Fruit fly (Drosophila melanogaster) whole organism, embryonic: ENCODE results near the gene Clbn.
A peak's percentile ranks its signal among the peaks of the same experiment; 100 is the strongest.

ENCODE experiments used
- CG10431 ChIP-seq: fragments of 200-800 bp; sonication (Bioruptor generic); optimal IDR thresholded peaks from 3 replicates; lab custom pipeline; 2018; ENCODE audit warnings: missing biosample characterization, mild to moderate bottlenecking, missing genetic modification characterization
- CG10462 ChIP-seq: fragments of 200-800 bp; sonication (Bioruptor generic); optimal IDR thresholded peaks from 2 replicates; lab custom pipeline; 2016; ENCODE audit warnings: missing biosample characterization, missing genetic modification characterization
- CG12299 ChIP-seq: fragments of 200-800 bp; sonication (Bioruptor generic); optimal IDR thresholded peaks from 2 replicates; lab custom pipeline; 2018; ENCODE audit warnings: missing biosample characterization, mild to moderate bottlenecking, missing genetic modification characterization
- CG12744 ChIP-seq: fragments of 200-800 bp; sonication (Bioruptor generic); optimal IDR thresholded peaks from 2 replicates; lab custom pipeline; 2016; ENCODE audit warnings: missing biosample characterization, missing genetic modification characterization
- CG14014 ChIP-seq: fragments of 200-800 bp; sonication (Bioruptor generic); IDR thresholded peaks from 2 replicates; pipeline ENCODE4 v1.3.6; 2022; ENCODE audit warnings: missing biosample characterization, missing genetic modification characterization
- CG1529 ChIP-seq: fragments of 200-800 bp; sonication (Bioruptor generic); optimal IDR thresholded peaks from 3 replicates; lab custom pipeline; 2018; ENCODE audit warnings: missing biosample characterization, missing genetic modification characterization
- CG17612 ChIP-seq: fragments of 200-800 bp; sonication (Bioruptor generic); IDR thresholded peaks from 2 replicates; pipeline ENCODE4 v1.3.6; 2022; ENCODE audit warnings: missing biosample characterization, missing genetic modification characterization
- CG17912 ChIP-seq: fragments of 200-800 bp; sonication (Bioruptor generic); optimal IDR thresholded peaks from 2 replicates; lab custom pipeline; 2018; ENCODE audit warnings: missing biosample characterization, mild to moderate bottlenecking, missing genetic modification characterization
- CG18011 ChIP-seq: fragments of 200-800 bp; sonication (Bioruptor generic); optimal IDR thresholded peaks from 2 replicates; lab custom pipeline; 2017; ENCODE audit warnings: missing biosample characterization, missing genetic modification characterization, mild to moderate bottlenecking, moderate library complexity, missing genotype
- CG2120 ChIP-seq: fragments of 200-800 bp; sonication (Bioruptor generic); optimal IDR thresholded peaks from 3 replicates; lab custom pipeline; 2016; ENCODE audit warnings: missing biosample characterization, missing genetic modification characterization
- CG34376 ChIP-seq: fragments of 200-800 bp; sonication (Bioruptor generic); optimal IDR thresholded peaks from 2 replicates; lab custom pipeline; 2018; ENCODE audit warnings: missing biosample characterization, mild to moderate bottlenecking, missing genetic modification characterization
- CG3847 ChIP-seq: fragments of 200-800 bp; sonication (Bioruptor generic); IDR thresholded peaks from 2 replicates; pipeline ENCODE4 v1.3.6; 2022; ENCODE audit warnings: missing biosample characterization, missing genetic modification characterization
- CG7987 ChIP-seq: fragments of 200-800 bp; sonication (Bioruptor generic); optimal IDR thresholded peaks from 2 replicates; lab custom pipeline; 2018; ENCODE audit warnings: missing biosample characterization, mild to moderate bottlenecking, missing genetic modification characterization, moderate library complexity
- CG8281 ChIP-seq: fragments of 200-800 bp; sonication (Bioruptor generic); optimal IDR thresholded peaks from 2 replicates; lab custom pipeline; 2018; ENCODE audit warnings: missing biosample characterization, mild to moderate bottlenecking, missing genetic modification characterization, moderate library complexity
- CG8290 ChIP-seq, 3 experiments: fragments of 200-800 bp; sonication (Bioruptor generic); optimal IDR thresholded peaks; 2 replicates each; lab custom pipeline; 2016 to 2019; ENCODE audit warnings: missing biosample characterization in 3 of 3, missing genetic modification characterization in 3 of 3, mild to moderate bottlenecking in 2 of 3, moderate library complexity in 1 of 3
- CG8765 ChIP-seq: fragments of 200-800 bp; sonication (Bioruptor generic); IDR thresholded peaks from 2 replicates; pipeline ENCODE4 v1.3.6; 2022; ENCODE audit warnings: missing biosample characterization, missing genetic modification characterization
- CG9797 ChIP-seq: fragments of 200-800 bp; sonication (Bioruptor generic); optimal IDR thresholded peaks from 3 replicates; lab custom pipeline; 2018; ENCODE audit warnings: missing biosample characterization, mild to moderate bottlenecking, missing genetic modification characterization
- CHES-1-like ChIP-seq: fragments of 200-800 bp; sonication (Bioruptor generic); optimal IDR thresholded peaks from 2 replicates; lab custom pipeline; 2016; ENCODE audit warnings: missing biosample characterization, missing genetic modification characterization
- CoRest ChIP-seq: fragments of 200-800 bp; sonication (Bioruptor generic); optimal IDR thresholded peaks from 3 replicates; lab custom pipeline; 2018; ENCODE audit warnings: missing biosample characterization, mild to moderate bottlenecking, missing genetic modification characterization, moderate library complexity
- D19B ChIP-seq: fragments of 200-800 bp; sonication (Bioruptor generic); optimal IDR thresholded peaks from 2 replicates; lab custom pipeline; 2017; ENCODE audit warnings: missing biosample characterization, mild to moderate bottlenecking, missing genetic modification characterization
- Dfd ChIP-seq, 2 experiments: fragments of >200 bp; optimal IDR thresholded peaks; 2 replicates each; lab custom pipeline; 2017; ENCODE audit warnings: missing biosample characterization in 2 of 2, missing genetic modification characterization in 2 of 2
- Dip3 ChIP-seq: fragments of 200-800 bp; sonication (Bioruptor generic); optimal IDR thresholded peaks from 3 replicates; lab custom pipeline; 2016; ENCODE audit warnings: missing biosample characterization, missing genetic modification characterization
- Fer3 ChIP-seq: fragments of 200-800 bp; sonication (Bioruptor generic); optimal IDR thresholded peaks from 2 replicates; lab custom pipeline; 2018; ENCODE audit warnings: missing biosample characterization, mild to moderate bottlenecking, missing genetic modification characterization, moderate library complexity
- Hr3 ChIP-seq: fragments of 200-800 bp; sonication (Bioruptor generic); optimal IDR thresholded peaks from 3 replicates; lab custom pipeline; 2016; ENCODE audit warnings: missing biosample characterization, missing genetic modification characterization
- Hr51 ChIP-seq, 2 experiments: fragments of 200-800 bp; sonication (Bioruptor generic); optimal IDR thresholded peaks; 2 replicates in 1 of 2; 3 replicates in 1 of 2; lab custom pipeline; 2016 to 2018; ENCODE audit warnings: missing biosample characterization in 2 of 2, missing genetic modification characterization in 2 of 2, mild to moderate bottlenecking in 1 of 2, moderate library complexity in 1 of 2
- Lhr ChIP-seq: fragments of 200-800 bp; sonication (Bioruptor generic); optimal IDR thresholded peaks from 3 replicates; lab custom pipeline; 2017; ENCODE audit warnings: mild to moderate bottlenecking, missing biosample characterization, missing genetic modification reagents, missing genetic modification characterization
- Nf-YC ChIP-seq: fragments of 200-800 bp; optimal IDR thresholded peaks from 3 replicates; lab custom pipeline; 2019; ENCODE audit warnings: missing biosample characterization, mild to moderate bottlenecking, missing genetic modification characterization, moderate library complexity
- Ravus ChIP-seq: fragments of 200-800 bp; sonication (Bioruptor generic); IDR thresholded peaks from 2 replicates; pipeline ENCODE4 v1.3.6; 2022; ENCODE audit warnings: missing biosample characterization, missing genetic modification characterization
- Side ChIP-seq: fragments of 200-800 bp; sonication (Bioruptor generic); optimal IDR thresholded peaks from 2 replicates; lab custom pipeline; 2016; ENCODE audit warnings: missing biosample characterization, missing genetic modification characterization
- chn ChIP-seq: fragments of 200-800 bp; sonication (Bioruptor generic); optimal IDR thresholded peaks from 2 replicates; lab custom pipeline; 2016; ENCODE audit warnings: missing biosample characterization, missing genetic modification characterization
- ci ChIP-seq: fragments of 200-800 bp; sonication (Bioruptor generic); IDR thresholded peaks from 3 replicates; pipeline ENCODE4 v1.3.6; 2022; ENCODE audit warnings: missing biosample characterization, missing genetic modification characterization
- corto ChIP-seq: fragments of 200-800 bp; sonication (Bioruptor generic); optimal IDR thresholded peaks from 2 replicates; lab custom pipeline; 2016; ENCODE audit warnings: missing biosample characterization, mild to moderate bottlenecking, missing genetic modification characterization, moderate library complexity
- dan ChIP-seq: fragments of 200-800 bp; sonication (Bioruptor generic); IDR thresholded peaks from 2 replicates; pipeline ENCODE4 v1.3.6; 2022; ENCODE audit warnings: missing biosample characterization, missing genetic modification characterization
- danr ChIP-seq: fragments of 200-800 bp; sonication (Bioruptor generic); IDR thresholded peaks from 2 replicates; pipeline ENCODE4 v1.3.6; 2022; ENCODE audit warnings: missing biosample characterization, missing genetic modification characterization
- eve ChIP-seq, 2 experiments: fragments of >200 bp; optimal IDR thresholded peaks; 2 replicates each; lab custom pipeline; 2017; ENCODE audit warnings: missing biosample characterization in 2 of 2, missing genetic modification characterization in 2 of 2
- fru ChIP-seq: fragments of >200 bp; optimal IDR thresholded peaks from 2 replicates; lab custom pipeline; 2017
- ftz-f1 ChIP-seq: fragments of 200-800 bp; sonication (Bioruptor generic); optimal IDR thresholded peaks from 2 replicates; lab custom pipeline; 2016; ENCODE audit warnings: missing biosample characterization, missing genetic modification characterization
- gcm ChIP-seq: fragments of 200-800 bp; sonication (Bioruptor generic); optimal IDR thresholded peaks from 2 replicates; lab custom pipeline; 2019; ENCODE audit warnings: missing biosample characterization, mild to moderate bottlenecking, missing genetic modification characterization, moderate library complexity
- her ChIP-seq: fragments of 200-800 bp; sonication (Bioruptor generic); optimal IDR thresholded peaks from 2 replicates; lab custom pipeline; 2016; ENCODE audit warnings: missing biosample characterization, missing genetic modification characterization
- jing ChIP-seq: fragments of 200-800 bp; sonication (Bioruptor generic); optimal IDR thresholded peaks from 2 replicates; lab custom pipeline; 2018; ENCODE audit warnings: missing biosample characterization, mild to moderate bottlenecking, missing genetic modification characterization
- lmd ChIP-seq: fragments of 200-800 bp; sonication (Bioruptor generic); IDR thresholded peaks from 2 replicates; pipeline ENCODE4 v1.3.6; 2022; ENCODE audit warnings: missing biosample characterization, missing genetic modification characterization
- lov ChIP-seq, 2 experiments: fragments of 200-800 bp in 1 of 2; fragments of >200 bp in 1 of 2; sonication (Bioruptor generic) in 1 of 2; IDR thresholded peaks in 1 of 2; optimal IDR thresholded peaks in 1 of 2; 2 replicates in 1 of 2; 3 replicates in 1 of 2; pipeline versions ENCODE4 v1.3.6 to Lab custom; 2017 to 2022; ENCODE audit warnings: missing biosample characterization in 1 of 2, missing genetic modification characterization in 1 of 2
- mam ChIP-seq: fragments of 200-800 bp; sonication (Bioruptor generic); optimal IDR thresholded peaks from 3 replicates; lab custom pipeline; 2016; ENCODE audit warnings: missing biosample characterization, missing genetic modification characterization
- odd ChIP-seq: fragments of 200-800 bp; sonication (Bioruptor generic); optimal IDR thresholded peaks from 2 replicates; lab custom pipeline; 2017; ENCODE audit warnings: missing biosample characterization, mild to moderate bottlenecking, missing genetic modification characterization
- pfk ChIP-seq: fragments of 200-800 bp; sonication (Bioruptor generic); optimal IDR thresholded peaks from 2 replicates; lab custom pipeline; 2018; ENCODE audit warnings: missing biosample characterization, mild to moderate bottlenecking, missing genetic modification characterization, moderate library complexity
- pita ChIP-seq: fragments of 200-800 bp; sonication (Bioruptor generic); optimal IDR thresholded peaks from 2 replicates; lab custom pipeline; 2017; ENCODE audit warnings: missing biosample characterization, mild to moderate bottlenecking, missing genetic modification characterization
- pum ChIP-seq: fragments of 200-800 bp; sonication (Bioruptor generic); optimal IDR thresholded peaks from 2 replicates; lab custom pipeline; 2016; ENCODE audit warnings: missing biosample characterization, missing genetic modification characterization
- scrt ChIP-seq: fragments of 200-800 bp; sonication (Bioruptor generic); optimal IDR thresholded peaks from 2 replicates; lab custom pipeline; 2018; ENCODE audit warnings: missing biosample characterization, mild to moderate bottlenecking, missing genetic modification characterization, moderate library complexity
- stc ChIP-seq: fragments of 200-800 bp; sonication (Bioruptor generic); IDR thresholded peaks from 2 replicates; pipeline ENCODE4 v1.3.6; 2022; ENCODE audit warnings: missing biosample characterization, missing genetic modification characterization
- tin ChIP-seq: fragments of 200-800 bp; sonication (Bioruptor generic); optimal IDR thresholded peaks from 3 replicates; lab custom pipeline; 2016; ENCODE audit warnings: missing biosample characterization, missing genetic modification characterization
- toy ChIP-seq: fragments of 200-800 bp; sonication (Bioruptor generic); IDR thresholded peaks from 2 replicates; pipeline ENCODE4 v1.3.6; 2022; ENCODE audit warnings: missing biosample characterization, missing genetic modification characterization
- zf30C ChIP-seq: fragments of 200-800 bp; sonication (Bioruptor generic); optimal IDR thresholded peaks from 3 replicates; lab custom pipeline; 2018; ENCODE audit warnings: missing biosample characterization, mild to moderate bottlenecking, missing genetic modification characterization

The Clbn gene

dm6 chr3R:25174244-25174643 lies 46.9 kb downstream of the Clbn start:
- TF ChIP-seq Side, result no peak
- TF ChIP-seq Hr3, result peak; percentile 4
- no peak for TF ChIP-seq gcm
- TF ChIP-seq CG10462 (GFP tag; lab: Kevin White, UChicago), result no peak
- no peak for TF ChIP-seq pfk (GFP tag; lab: Kevin White, UChicago)
- no peak for TF ChIP-seq CG9797 (GFP tag; lab: Kevin White, UChicago)
- TF ChIP-seq CG10431 (GFP tag; lab: Kevin White, UChicago), result no peak
- no peak for TF ChIP-seq pita (GFP tag; lab: Kevin White, UChicago)
- TF ChIP-seq CG3847, result no peak
- peak; percentile 24 for TF ChIP-seq CoRest (tag; lab: Kevin White, UChicago)
- TF ChIP-seq her (GFP tag; lab: Kevin White, UChicago), result no peak
- TF ChIP-seq Hr51 (GFP tag; optimal IDR thresholded peaks at IDR 0.05; lab: Kevin White, UChicago), result no peak
- TF ChIP-seq tin (GFP tag; lab: Kevin White, UChicago), result peak; percentile 21
- no peak for TF ChIP-seq eve (GFP tag; optimal IDR thresholded peaks at IDR 0.05; lab: Kevin White, UChicago)
- TF ChIP-seq scrt (GFP tag; lab: Kevin White, UChicago), result no peak
- TF ChIP-seq stc (GFP tag; lab: Robert Waterston, UW), result no peak
- TF ChIP-seq chn, result no peak
- no peak for TF ChIP-seq Dfd (GFP tag; optimal IDR thresholded peaks at IDR 0.05; lab: Kevin White, UChicago)
- no peak for TF ChIP-seq pum (GFP tag; lab: Kevin White, UChicago)
- TF ChIP-seq Dip3 (GFP tag; lab: Kevin White, UChicago), result no peak
- no peak for TF ChIP-seq CG8281 (tag; lab: Kevin White, UChicago)
- no peak for TF ChIP-seq ftz-f1 (GFP tag; lab: Kevin White, UChicago)
- TF ChIP-seq corto (GFP tag; lab: Kevin White, UChicago), result no peak
- no peak for TF ChIP-seq CG12299 (tag; lab: Kevin White, UChicago)
- TF ChIP-seq Fer3 (tag; lab: Kevin White, UChicago), result no peak
- no peak for TF ChIP-seq CG34376 (GFP tag; lab: Kevin White, UChicago)
- TF ChIP-seq fru (lab: Kevin White, UChicago), result no peak
- TF ChIP-seq CG12744 (GFP tag; lab: Kevin White, UChicago), result no peak
- no peak for TF ChIP-seq lmd (GFP tag; lab: Robert Waterston, UW)
- TF ChIP-seq D19B, result peak; percentile 83
- TF ChIP-seq CG18011 (GFP tag; lab: Kevin White, UChicago), result no peak
- no peak for TF ChIP-seq zf30C (GFP tag; lab: Kevin White, UChicago)
- TF ChIP-seq odd, result no peak
- TF ChIP-seq CG2120 (GFP tag; lab: Kevin White, UChicago), result no peak
- no peak for TF ChIP-seq CG14014 (GFP tag; lab: Robert Waterston, UW)
- TF ChIP-seq dan (GFP tag; lab: Robert Waterston, UW), result no peak
- TF ChIP-seq Nf-YC (tag; lab: Kevin White, UChicago), result no peak
- TF ChIP-seq jing (GFP tag; lab: Kevin White, UChicago), result no peak
- TF ChIP-seq CG8765, result no peak
- no peak for TF ChIP-seq lov (optimal IDR thresholded peaks at IDR 0.05; lab: Kevin White, UChicago)
- no peak for TF ChIP-seq lov (GFP tag; IDR thresholded peaks at IDR 0.05; lab: Robert Waterston, UW)
- no peak for TF ChIP-seq toy (GFP tag; lab: Robert Waterston, UW)
- TF ChIP-seq Lhr (GFP tag; lab: Kevin White, UChicago), result no peak
- no peak for TF ChIP-seq CG8290 (GFP tag; optimal IDR thresholded peaks at IDR 0.05; lab: Kevin White, UChicago)
- TF ChIP-seq CG8290 (tag; optimal IDR thresholded peaks at IDR 0.05; lab: Kevin White, UChicago), result no peak
- peak; percentile 8; the same call in 1 of the 2 replicates for TF ChIP-seq danr
- TF ChIP-seq CG17612 (GFP tag; lab: Robert Waterston, UW), result no peak
- TF ChIP-seq CG1529 (GFP tag; lab: Kevin White, UChicago), result no peak
- no peak for TF ChIP-seq mam (GFP tag; lab: Kevin White, UChicago)
- TF ChIP-seq Ravus, result no peak
- TF ChIP-seq CHES-1-like, result no peak
- TF ChIP-seq ci (GFP tag; lab: Robert Waterston, UW), result no peak
- TF ChIP-seq CG17912 (GFP tag; lab: Kevin White, UChicago), result no peak
- TF ChIP-seq CG7987 (GFP tag; lab: Kevin White, UChicago), result no peak
